Worm (Caenorhabditis elegans): ENCODE measurements around the gene bckd-1A.

Gene bckd-1A

DNA sequence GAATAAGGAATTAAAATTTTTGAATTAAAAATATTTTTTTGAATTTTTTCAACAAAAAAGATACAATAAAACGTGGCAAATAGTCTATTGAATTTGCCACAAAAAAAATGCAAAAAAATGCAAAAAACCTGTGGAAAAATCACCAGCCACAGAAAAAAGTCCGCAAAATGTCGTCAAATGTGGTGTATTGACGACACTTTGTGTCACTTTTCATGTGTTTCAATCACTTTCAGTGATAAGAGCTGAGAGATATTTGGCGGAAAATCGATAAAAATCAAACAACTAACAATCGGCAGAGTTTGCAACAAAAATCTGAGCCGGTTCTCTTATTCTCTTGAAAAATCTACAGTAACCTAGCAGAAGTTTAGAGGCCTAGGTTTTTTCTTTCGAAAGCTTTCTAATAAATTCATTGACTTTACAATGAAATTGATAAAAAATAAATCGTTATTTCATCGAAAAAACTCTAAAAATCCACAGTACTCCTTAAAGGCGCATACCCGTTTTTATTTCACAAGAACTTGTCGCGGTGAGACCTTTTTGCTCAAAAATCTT lies 394 bp downstream of the bckd-1A start (continued):
- peak; percentile 69 for TF ChIP-seq nhr-85 (tag)
- TF ChIP-seq hpl-2 (GFP tag; optimal IDR thresholded peaks at IDR 0.05), result no peak
- TF ChIP-seq nhr-19 (GFP tag; conservative IDR thresholded peaks at IDR 0.05), result peak; percentile 9; the same call in 1 of the 2 replicates
- no peak for TF ChIP-seq vab-15 (tag; optimal IDR thresholded peaks at IDR 0.05)
- TF ChIP-seq irx-1 (tag; optimal IDR thresholded peaks at IDR 0.05), result peak; percentile 20
- TF ChIP-seq ztf-11 (tag; optimal IDR thresholded peaks at IDR 0.05), result no peak
- TF ChIP-seq nhr-20 (tag; optimal IDR thresholded peaks at IDR 0.05), result peak; percentile 13
- no peak for TF ChIP-seq mab-9 (GFP tag; IDR thresholded peaks at IDR 0.05)
- no peak for TF ChIP-seq ztf-4 (tag; optimal IDR thresholded peaks at IDR 0.05)
- TF ChIP-seq pqm-1 (tag; optimal IDR thresholded peaks at IDR 0.05), result no peak
- no peak for TF ChIP-seq tbx-2 (tag; optimal IDR thresholded peaks at IDR 0.05)
- TF ChIP-seq ceh-88 (GFP tag; IDR thresholded peaks at IDR 0.05), result no peak
- no peak for TF ChIP-seq sptf-1 (tag; optimal IDR thresholded peaks at IDR 0.05)
- TF ChIP-seq ces-1 (GFP tag; optimal IDR thresholded peaks at IDR 0.05), result no peak
- TF ChIP-seq lir-3 (tag; optimal IDR thresholded peaks at IDR 0.05; ENCODE audit: poor library complexity), result no peak
- TF ChIP-seq unc-130 (tag; optimal IDR thresholded peaks at IDR 0.05), result peak; percentile 15
- peak; percentile 39 for TF ChIP-seq nhr-47 (tag; optimal IDR thresholded peaks at IDR 0.05)
- peak; percentile 32 for TF ChIP-seq C16A3.4 (tag; optimal IDR thresholded peaks at IDR 0.05)
- no peak for TF ChIP-seq nhr-11 (tag; optimal IDR thresholded peaks at IDR 0.05)
- no peak for TF ChIP-seq grh-1 (GFP tag; IDR thresholded peaks at IDR 0.05)
- TF ChIP-seq nhr-71 (tag; optimal IDR thresholded peaks at IDR 0.05), result peak; percentile 49
- TF ChIP-seq swsn-7 (tag; optimal IDR thresholded peaks at IDR 0.05), result peak; percentile 9
- TF ChIP-seq aly-2 (tag; optimal IDR thresholded peaks at IDR 0.05), result no peak
- TF ChIP-seq nhr-28 (tag; optimal IDR thresholded peaks at IDR 0.05), result no peak
- TF ChIP-seq fkh-8 (tag; optimal IDR thresholded peaks at IDR 0.05), result no peak
- TF ChIP-seq pag-3 (tag; optimal IDR thresholded peaks at IDR 0.05; ENCODE audit: borderline replicate concordance, insufficient read depth), result no peak
- TF ChIP-seq efl-1 (optimal IDR thresholded peaks at IDR 0.05), result peak; percentile 51 to 59
- peak; percentile 55 to 95 for TF ChIP-seq efl-1 (GFP tag; optimal IDR thresholded peaks at IDR 0.05 in 1 of 2)
- TF ChIP-seq Y116A8C.19 (tag; optimal IDR thresholded peaks at IDR 0.05; ENCODE audit: borderline replicate concordance), result no peak
- peak; percentile 48 for TF ChIP-seq snu-23 (GFP tag; optimal IDR thresholded peaks at IDR 0.05)
- no peak for TF ChIP-seq C04F5.9 (tag; optimal IDR thresholded peaks at IDR 0.05)
- TF ChIP-seq xbp-1 (tag; optimal IDR thresholded peaks at IDR 0.05), result peak; percentile 34
- peak; percentile 14 to 64 for TF ChIP-seq lin-35 (GFP tag; optimal IDR thresholded peaks at IDR 0.05)
- TF ChIP-seq sox-4 (tag; optimal IDR thresholded peaks at IDR 0.05), result no peak
- TF ChIP-seq isw-1 (GFP tag; IDR thresholded peaks at IDR 0.05), result no peak
- TF ChIP-seq C34B4.2 (tag; optimal IDR thresholded peaks at IDR 0.05), result no peak
- no peak for TF ChIP-seq mef-2 (tag; optimal IDR thresholded peaks at IDR 0.05)

DNA sequence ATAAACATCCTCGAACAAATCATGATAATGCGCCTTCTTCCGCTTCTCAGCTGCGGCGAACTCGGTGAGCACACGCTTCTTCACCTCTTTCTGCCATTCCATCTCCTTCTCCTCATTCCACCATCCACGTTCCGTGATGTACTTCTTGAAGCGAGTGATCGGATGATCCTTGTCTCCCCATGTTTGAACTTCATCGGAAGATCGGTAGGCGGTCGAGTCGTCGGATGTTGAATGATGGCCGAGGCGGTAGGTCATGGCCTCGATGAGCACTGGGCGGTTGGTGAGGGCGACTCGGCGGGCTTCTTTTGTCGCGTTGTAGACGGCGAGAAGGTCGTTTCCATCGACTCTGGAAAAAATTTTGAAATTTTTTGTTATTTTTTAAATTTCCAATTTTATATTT lies 4.0 kb downstream of the bckd-1A start:
- no peak for TF ChIP-seq irx-1 (tag; optimal IDR thresholded peaks at IDR 0.05)

DNA sequence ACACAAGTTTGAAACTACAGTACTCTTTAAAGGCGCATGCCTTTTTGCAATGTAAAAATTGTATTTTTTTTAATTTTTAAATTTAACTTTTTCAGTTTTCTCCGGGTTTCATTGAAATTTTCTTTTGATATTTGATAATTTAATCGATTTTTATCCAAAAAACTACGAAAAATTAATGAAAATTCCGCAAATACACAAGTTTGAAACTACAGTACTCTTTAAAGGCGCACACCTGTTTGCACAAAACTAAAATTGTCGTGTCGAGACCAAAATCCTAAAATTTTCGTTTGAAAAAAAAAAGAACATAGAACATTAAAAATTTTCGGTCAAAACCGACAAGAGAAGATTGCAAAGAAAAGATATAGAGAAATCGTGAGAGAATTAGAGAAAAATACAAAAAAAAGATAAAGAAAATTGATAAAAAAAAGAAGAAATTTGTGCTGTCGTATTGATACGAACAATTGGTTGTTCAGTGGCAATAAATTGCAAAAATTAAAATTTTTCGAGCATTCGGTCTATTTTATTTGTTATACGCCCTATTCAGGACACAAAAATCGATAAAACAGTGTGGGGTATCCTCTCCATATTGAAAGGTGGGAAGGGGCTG lies 4.8 kb downstream of the bckd-1A start:
- TF ChIP-seq snu-23 (GFP tag; optimal IDR thresholded peaks at IDR 0.05), result peak; percentile 1
- no peak for TF ChIP-seq nhr-20 (tag; optimal IDR thresholded peaks at IDR 0.05)
- no peak for TF ChIP-seq nhr-47 (tag; optimal IDR thresholded peaks at IDR 0.05)
- no peak for TF ChIP-seq sup-37 (GFP tag; optimal IDR thresholded peaks at IDR 0.05)
- TF ChIP-seq mdl-1 (tag; optimal IDR thresholded peaks at IDR 0.05), result no peak
- TF ChIP-seq lsy-2 (tag; optimal IDR thresholded peaks at IDR 0.05), result peak in 1 of 2 experiments; percentile 46
- TF ChIP-seq nhr-28 (tag; optimal IDR thresholded peaks at IDR 0.05), result no peak
- TF ChIP-seq mep-1 (tag; optimal IDR thresholded peaks at IDR 0.05), result no peak
- TF ChIP-seq nhr-90 (tag; optimal IDR thresholded peaks at IDR 0.05; ENCODE audit: poor library complexity), result no peak
- no peak for TF ChIP-seq efl-1 (optimal IDR thresholded peaks at IDR 0.05)
- peak in 1 of 2 experiments; percentile 51 for TF ChIP-seq efl-1 (GFP tag; optimal IDR thresholded peaks at IDR 0.05 in 1 of 2)
- peak; percentile 52 for TF ChIP-seq elt-2 (tag; optimal IDR thresholded peaks at IDR 0.05)
- no peak for TF ChIP-seq swsn-7 (tag; optimal IDR thresholded peaks at IDR 0.05)

Measured in whole organism, L1 larva.